Fruit fly (Drosophila melanogaster): Measurements from ENCODE around the gene lap.

DNA sequence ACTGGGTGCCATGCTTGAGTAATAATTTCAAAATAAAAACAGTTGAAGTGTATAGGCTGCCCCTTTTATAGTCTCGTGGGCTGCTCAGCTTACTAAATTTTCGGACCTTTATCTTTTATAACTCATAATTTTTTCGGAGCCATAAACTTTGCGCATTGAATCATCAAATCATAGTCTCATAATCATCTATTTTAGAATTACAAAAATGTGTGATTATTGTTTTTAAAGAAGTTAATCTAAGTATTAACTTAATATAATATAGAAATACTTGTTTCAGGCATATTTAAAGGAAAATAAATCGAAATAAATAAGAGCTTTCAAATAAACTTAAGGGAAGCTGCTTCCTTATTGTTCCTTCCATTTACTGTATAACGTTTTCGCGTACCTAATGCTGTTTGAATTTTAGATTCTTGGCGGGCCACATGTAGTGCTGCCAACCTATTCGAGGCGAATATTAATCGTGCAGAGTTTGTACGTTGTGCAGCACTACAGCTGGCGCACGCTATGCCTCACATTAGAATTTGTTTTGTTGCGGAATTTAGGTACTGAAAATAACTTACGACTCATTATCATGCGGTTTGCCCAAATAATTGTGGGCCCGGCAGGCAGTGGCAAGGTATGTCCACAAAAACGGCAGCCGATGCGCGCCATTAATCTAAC is 42.4 kb upstream of the lap start, which contains the start of the genes CG14610 and CG2656:
- TF ChIP-seq Dll (optimal IDR thresholded peaks at IDR 0.05) (no peak), psq (optimal IDR thresholded peaks at IDR 0.05) (no peak), CG8478 (optimal IDR thresholded peaks at IDR 0.05) (no peak), pan (optimal IDR thresholded peaks at IDR 0.05) (no peak)
